Worm (Caenorhabditis elegans) whole organism, L1 larva: ENCODE data around the gene fbxa-94.

Experiments
- C34B4.2 ChIP-seq: sonication (generic microtip); optimal IDR thresholded peaks from 2 replicates; lab custom pipeline; 2017; ENCODE audit warnings: mild to moderate bottlenecking, missing genetic modification characterization, missing compliant biosample characterization
- F16B12.6 ChIP-seq: fragments of 150-350 bp; optimal IDR thresholded peaks from 2 replicates; lab custom pipeline; 2014; ENCODE audit warnings: missing biosample characterization, missing genetic modification characterization
- Y116A8C.19 ChIP-seq: sonication (generic microtip); optimal IDR thresholded peaks from 2 replicates; lab custom pipeline; 2016; ENCODE audit warnings: missing compliant biosample characterization, missing genetic modification characterization, borderline replicate concordance
- blmp-1 ChIP-seq: fragments of 150-350 bp; optimal IDR thresholded peaks from 2 replicates; lab custom pipeline; 2014; ENCODE audit warnings: missing biosample characterization, missing genetic modification characterization
- ceh-63 ChIP-seq: fragments of 200-800 bp; sonication (Bioruptor generic); optimal IDR thresholded peaks from 2 replicates; lab custom pipeline; 2018; ENCODE audit warnings: mild to moderate bottlenecking, missing genetic modification characterization, missing compliant biosample characterization
- ceh-82 ChIP-seq, 3 experiments: fragments of 150-350 bp in 1 of 3; sonication (generic microtip) in 2 of 3; optimal IDR thresholded peaks; 2 replicates each; lab custom pipeline; 2014 to 2017; ENCODE audit warnings: missing biosample characterization in 3 of 3, missing genetic modification characterization in 3 of 3
- ces-1 ChIP-seq: fragments of 150-350 bp; optimal IDR thresholded peaks from 2 replicates; lab custom pipeline; 2014; ENCODE audit warnings: missing biosample characterization, missing genetic modification reagents, missing genetic modification characterization
- dsc-1 ChIP-seq: sonication (generic microtip); optimal IDR thresholded peaks from 2 replicates; lab custom pipeline; 2016; ENCODE audit warnings: mild to moderate bottlenecking, missing genetic modification characterization, missing compliant biosample characterization
- efl-1 ChIP-seq, 4 experiments: fragments of 150-350 bp; optimal IDR thresholded peaks in 3 of 4; peaks in 1 of 4; 1 replicate in 1 of 4; 2 replicates in 3 of 4; lab custom pipeline; 2014; ENCODE audit warnings: missing biosample characterization in 2 of 4, missing genetic modification characterization in 2 of 4, missing genetic modification reagents in 2 of 4
- efl-3 ChIP-seq: fragments of 200-800 bp; sonication (Bioruptor generic); optimal IDR thresholded peaks from 2 replicates; lab custom pipeline; 2018; ENCODE audit warnings: mild to moderate bottlenecking, missing genetic modification characterization, missing compliant biosample characterization
- egl-13 ChIP-seq: sonication (generic microtip); optimal IDR thresholded peaks from 2 replicates; lab custom pipeline; 2016; ENCODE audit warnings: missing genotype, missing genetic modification reagents, missing genetic modification characterization, missing compliant biosample characterization
- elt-2 ChIP-seq: sonication (generic microtip); optimal IDR thresholded peaks from 2 replicates; lab custom pipeline; 2016; ENCODE audit warnings: missing genetic modification characterization, mild to moderate bottlenecking, inconsistent platforms, missing compliant biosample characterization, missing genetic modification reagents
- elt-3 ChIP-seq, 6 experiments: fragments of 150-350 bp in 1 of 6; sonication (generic microtip); optimal IDR thresholded peaks; 2 replicates each; lab custom pipeline; 2017 to 2018; ENCODE audit warnings: missing biosample characterization in 6 of 6, missing genetic modification characterization in 6 of 6, inconsistent platforms in 1 of 6
- fkh-10 ChIP-seq: sonication (generic microtip); optimal IDR thresholded peaks from 2 replicates; lab custom pipeline; 2017; ENCODE audit warnings: missing biosample characterization, missing genetic modification reagents, missing genetic modification characterization
- fkh-4 ChIP-seq: sonication (generic microtip); optimal IDR thresholded peaks from 2 replicates; lab custom pipeline; 2016; ENCODE audit warnings: missing compliant biosample characterization, missing genetic modification characterization, borderline replicate concordance
- fkh-8 ChIP-seq: sonication (generic microtip); optimal IDR thresholded peaks from 2 replicates; lab custom pipeline; 2016; ENCODE audit warnings: mild to moderate bottlenecking, missing genetic modification characterization, missing compliant biosample characterization
- fos-1 ChIP-seq: fragments of 150-350 bp; optimal IDR thresholded peaks from 2 replicates; lab custom pipeline; 2014; ENCODE audit warnings: missing biosample characterization, missing genetic modification characterization
- hlh-17 ChIP-seq: fragments of 200-800 bp; sonication (Bioruptor generic); optimal IDR thresholded peaks from 2 replicates; lab custom pipeline; 2018; ENCODE audit warnings: missing genetic modification characterization, mild to moderate bottlenecking, missing compliant biosample characterization, moderate library complexity, borderline replicate concordance
- hpl-2 ChIP-seq: fragments of 150-350 bp; optimal IDR thresholded peaks from 2 replicates; lab custom pipeline; 2014; ENCODE audit warnings: missing biosample characterization, missing genetic modification reagents, missing genetic modification characterization
- irx-1 ChIP-seq: sonication (generic microtip); optimal IDR thresholded peaks from 2 replicates; lab custom pipeline; 2016; ENCODE audit warnings: missing genetic modification characterization, missing compliant biosample characterization
- isw-1 ChIP-seq: fragments of 200-800 bp; sonication (Bioruptor generic); IDR thresholded peaks from 2 replicates; pipeline ENCODE4 v1.3.6; 2022; ENCODE audit warnings: missing genetic modification characterization, missing compliant biosample characterization
- lin-13 ChIP-seq: fragments of 150-350 bp; optimal IDR thresholded peaks from 2 replicates; lab custom pipeline; 2014; ENCODE audit warnings: missing biosample characterization, missing genetic modification reagents, missing genetic modification characterization
- lin-14 ChIP-seq: fragments of 200-800 bp; sonication (Bioruptor generic); optimal IDR thresholded peaks from 2 replicates; lab custom pipeline; 2018; ENCODE audit warnings: mild to moderate bottlenecking, missing genetic modification characterization, moderate library complexity, missing compliant biosample characterization
- lin-35 ChIP-seq, 2 experiments: fragments of 150-350 bp; optimal IDR thresholded peaks; 2 replicates each; lab custom pipeline; 2014; ENCODE audit warnings: missing biosample characterization in 2 of 2, missing genetic modification characterization in 2 of 2, missing genetic modification reagents in 2 of 2
- lin-39 ChIP-seq: fragments of 150-350 bp; optimal IDR thresholded peaks from 2 replicates; lab custom pipeline; 2014; ENCODE audit warnings: missing biosample characterization, missing genetic modification reagents, missing genetic modification characterization
- lir-3 ChIP-seq: sonication (generic microtip); optimal IDR thresholded peaks from 2 replicates; lab custom pipeline; 2016; ENCODE audit warnings: mild to moderate bottlenecking, missing genetic modification characterization, moderate library complexity, missing compliant biosample characterization; ENCODE audit not compliant: poor library complexity
- lsy-2 ChIP-seq, 2 experiments: fragments of 150-350 bp; optimal IDR thresholded peaks; 2 replicates each; lab custom pipeline; 2014; ENCODE audit warnings: missing biosample characterization in 2 of 2, missing genetic modification characterization in 2 of 2
- mdl-1 ChIP-seq, 2 experiments: fragments of 150-350 bp; optimal IDR thresholded peaks; 2 replicates each; lab custom pipeline; 2014 to 2017; ENCODE audit warnings: missing biosample characterization in 2 of 2, missing genetic modification characterization in 2 of 2, inconsistent platforms in 1 of 2
- mef-2 ChIP-seq: fragments of 150-350 bp; optimal IDR thresholded peaks from 2 replicates; lab custom pipeline; 2014; ENCODE audit warnings: missing biosample characterization, missing genetic modification characterization
- mep-1 ChIP-seq: fragments of 150-350 bp; optimal IDR thresholded peaks from 2 replicates; lab custom pipeline; 2014; ENCODE audit warnings: missing biosample characterization, missing genetic modification characterization
- nhr-19 ChIP-seq: fragments of 200-800 bp; sonication (Bioruptor generic); conservative IDR thresholded peaks from 2 replicates; pipeline ENCODE4 v1.3.6; 2022; ENCODE audit warnings: missing genetic modification characterization, missing compliant biosample characterization
- nhr-237 ChIP-seq: fragments of 150-350 bp; optimal IDR thresholded peaks from 2 replicates; lab custom pipeline; 2014; ENCODE audit warnings: missing biosample characterization, missing genetic modification characterization
- nhr-28 ChIP-seq: fragments of 150-350 bp; optimal IDR thresholded peaks from 2 replicates; lab custom pipeline; 2014; ENCODE audit warnings: missing biosample characterization, missing genetic modification characterization
- nhr-77 ChIP-seq: fragments of 150-350 bp; optimal IDR thresholded peaks from 2 replicates; lab custom pipeline; 2014; ENCODE audit warnings: missing biosample characterization, missing genetic modification characterization
- nhr-85 ChIP-seq: sonication (generic microtip); peaks from one replicate; lab custom pipeline; 2016; ENCODE audit warnings: missing genetic modification characterization, inconsistent platforms, missing compliant biosample characterization
- nhr-90 ChIP-seq: sonication (generic microtip); optimal IDR thresholded peaks from 2 replicates; lab custom pipeline; 2016; ENCODE audit warnings: mild to moderate bottlenecking, missing genetic modification characterization, missing compliant biosample characterization; ENCODE audit not compliant: poor library complexity
- pqm-1 ChIP-seq: sonication (generic microtip); optimal IDR thresholded peaks from 3 replicates; lab custom pipeline; 2017; ENCODE audit warnings: missing biosample characterization, missing genetic modification characterization
- skn-1 ChIP-seq: fragments of 150-350 bp; optimal IDR thresholded peaks from 2 replicates; lab custom pipeline; 2014; ENCODE audit warnings: missing biosample characterization, missing genetic modification characterization
- sup-37 ChIP-seq: fragments of 200-800 bp; sonication (Bioruptor generic); optimal IDR thresholded peaks from 2 replicates; lab custom pipeline; 2018; ENCODE audit warnings: mild to moderate bottlenecking, missing genetic modification characterization, missing compliant biosample characterization
- swsn-7 ChIP-seq: sonication (generic microtip); optimal IDR thresholded peaks from 2 replicates; lab custom pipeline; 2016; ENCODE audit warnings: missing genetic modification characterization, missing compliant biosample characterization
- tbx-2 ChIP-seq: sonication (generic microtip); optimal IDR thresholded peaks from 2 replicates; lab custom pipeline; 2016; ENCODE audit warnings: missing genetic modification characterization, missing compliant biosample characterization
- tlp-1 ChIP-seq: fragments of 150-350 bp; optimal IDR thresholded peaks from 2 replicates; lab custom pipeline; 2014; ENCODE audit warnings: missing biosample characterization, missing genetic modification characterization
- unc-130 ChIP-seq: fragments of 150-350 bp; optimal IDR thresholded peaks from 2 replicates; lab custom pipeline; 2017; ENCODE audit warnings: missing biosample characterization, missing genetic modification characterization, inconsistent platforms
- unc-86 ChIP-seq: sonication (generic microtip); optimal IDR thresholded peaks from 2 replicates; lab custom pipeline; 2016; ENCODE audit warnings: missing genetic modification characterization, missing compliant biosample characterization
- vab-15 ChIP-seq: sonication (generic microtip); optimal IDR thresholded peaks from 2 replicates; lab custom pipeline; 2017; ENCODE audit warnings: missing genotype, mild to moderate bottlenecking, missing genetic modification characterization, missing compliant biosample characterization
- zag-1 ChIP-seq: fragments of 150-350 bp; optimal IDR thresholded peaks from 2 replicates; lab custom pipeline; 2014; ENCODE audit warnings: missing biosample characterization, missing genetic modification characterization
- zip-4 ChIP-seq: fragments of 200-800 bp; sonication (Bioruptor generic); optimal IDR thresholded peaks from 2 replicates; lab custom pipeline; 2018; ENCODE audit warnings: mild to moderate bottlenecking, missing genetic modification characterization, moderate library complexity, missing compliant biosample characterization

The fbxa-94 gene

ce11 chrV:15563985-15564384 lies 8.7 kb upstream of the fbxa-94 start (continued):
- no peak for TF ChIP-seq isw-1 (GFP tag; lab: Robert Waterston, UW)
- TF ChIP-seq nhr-85 (tag; lab: Kevin White, UChicago): peak; percentile 45
- no peak for TF ChIP-seq nhr-77
- TF ChIP-seq blmp-1: peak; percentile 43
- TF ChIP-seq mdl-1 (tag; optimal IDR thresholded peaks at IDR 0.05; lab: Kevin White, UChicago): peak in 1 of 2 experiments; percentile 70
- TF ChIP-seq lin-35 (GFP tag; optimal IDR thresholded peaks at IDR 0.05; lab: Kevin White, UChicago): peak in 1 of 2 experiments; percentile 78
- TF ChIP-seq dsc-1 (tag; lab: Kevin White, UChicago): no peak
- peak; percentile 35 for TF ChIP-seq nhr-90 (tag; lab: Kevin White, UChicago)
- peak; percentile 64 for TF ChIP-seq elt-2 (tag; lab: Kevin White, UChicago)
- TF ChIP-seq efl-1 (optimal IDR thresholded peaks at IDR 0.05; lab: Kevin White, UChicago): peak in 1 of 2 experiments; percentile 35
- TF ChIP-seq efl-1 (GFP tag; optimal IDR thresholded peaks at IDR 0.05 in 1 of 2; lab: Kevin White, UChicago): peak; percentile 23 to 82
- TF ChIP-seq zag-1 (tag; lab: Kevin White, UChicago): no peak
- TF ChIP-seq swsn-7 (tag; lab: Kevin White, UChicago): peak; percentile 22
- TF ChIP-seq lin-14 (GFP tag; lab: Kevin White, UChicago): peak; percentile 72

ce11 chrV:15566511-15567178 lies 6.1 kb upstream of the fbxa-94 start:
- no peak for TF ChIP-seq dsc-1 (tag; lab: Kevin White, UChicago)
- peak; percentile 53 for TF ChIP-seq sup-37 (GFP tag; lab: Kevin White, UChicago)
- peak; percentile 70 for TF ChIP-seq lin-39 (tag; lab: Kevin White, UChicago)
- no peak for TF ChIP-seq nhr-237 (tag; lab: Kevin White, UChicago)
- TF ChIP-seq lsy-2 (tag; optimal IDR thresholded peaks at IDR 0.05; lab: Kevin White, UChicago): peak; percentile 76 to 87
- TF ChIP-seq efl-3: no peak
- TF ChIP-seq tlp-1 (tag; lab: Kevin White, UChicago): no peak
- TF ChIP-seq lin-13 (GFP tag; lab: Kevin White, UChicago): peak; percentile 74
- peak; percentile 71 for TF ChIP-seq lir-3 (tag; lab: Kevin White, UChicago)
- TF ChIP-seq fkh-4 (tag; lab: Kevin White, UChicago): no peak
- TF ChIP-seq C34B4.2 (tag; lab: Kevin White, UChicago): no peak
- no peak for TF ChIP-seq isw-1 (GFP tag; lab: Robert Waterston, UW)
- peak; percentile 89 for TF ChIP-seq tbx-2 (tag; lab: Kevin White, UChicago)
- peak; percentile 53 for TF ChIP-seq skn-1 (tag; lab: Kevin White, UChicago)
- TF ChIP-seq fkh-10 (GFP tag; lab: Kevin White, UChicago): no peak
- peak; percentile 100 for TF ChIP-seq nhr-19 (GFP tag; lab: Robert Waterston, UW)
- no peak for TF ChIP-seq F16B12.6 (tag; lab: Kevin White, UChicago)
- TF ChIP-seq mep-1 (tag; lab: Kevin White, UChicago): peak; percentile 80
- TF ChIP-seq vab-15 (tag; lab: Kevin White, UChicago): no peak
- TF ChIP-seq zag-1 (tag; lab: Kevin White, UChicago): no peak
- peak; percentile 99 for TF ChIP-seq unc-130 (tag; lab: Kevin White, UChicago)
- no peak for TF ChIP-seq nhr-28 (tag; lab: Kevin White, UChicago)
- no peak for TF ChIP-seq ceh-63 (GFP tag; lab: Kevin White, UChicago)
- TF ChIP-seq irx-1 (tag; lab: Kevin White, UChicago): peak; percentile 52
- TF ChIP-seq egl-13 (tag; lab: Kevin White, UChicago): no peak
- peak; percentile 66 for TF ChIP-seq swsn-7 (tag; lab: Kevin White, UChicago)
- TF ChIP-seq mdl-1 (tag; optimal IDR thresholded peaks at IDR 0.05; lab: Kevin White, UChicago): peak in 1 of 2 experiments; percentile 99
- TF ChIP-seq hpl-2 (GFP tag; lab: Kevin White, UChicago): no peak
- TF ChIP-seq mef-2 (tag; lab: Kevin White, UChicago): peak; percentile 64
- peak; percentile 89 for TF ChIP-seq nhr-85 (tag; lab: Kevin White, UChicago)
- peak; percentile 62 to 87 for TF ChIP-seq lin-35 (GFP tag; optimal IDR thresholded peaks at IDR 0.05; lab: Kevin White, UChicago)
- no peak for TF ChIP-seq hlh-17
- TF ChIP-seq efl-1 (optimal IDR thresholded peaks at IDR 0.05; lab: Kevin White, UChicago): peak; percentile 53 to 65
- TF ChIP-seq efl-1 (GFP tag; optimal IDR thresholded peaks at IDR 0.05 in 1 of 2; lab: Kevin White, UChicago): peak; percentile 60 to 96
- peak; percentile 66 for TF ChIP-seq pqm-1 (tag; lab: Kevin White, UChicago)
- no peak for TF ChIP-seq zip-4
- TF ChIP-seq ceh-82 (tag; optimal IDR thresholded peaks at IDR 0.05; lab: Kevin White, UChicago): peak in 1 of 3 experiments; percentile 44
- TF ChIP-seq unc-86 (tag; lab: Kevin White, UChicago): no peak
- TF ChIP-seq ces-1 (GFP tag; lab: Kevin White, UChicago): no peak
- no peak for TF ChIP-seq Y116A8C.19 (tag; lab: Kevin White, UChicago)
- TF ChIP-seq fkh-8 (tag; lab: Kevin White, UChicago): peak; percentile 39
- peak; percentile 2 for TF ChIP-seq fos-1 (tag; lab: Kevin White, UChicago)
- peak in 3 of 6 experiments; percentile 12 to 93 (median 70) for TF ChIP-seq elt-3 (tag; optimal IDR thresholded peaks at IDR 0.05; lab: Kevin White, UChicago)
